Worm (Caenorhabditis elegans): ENCODE measurements around the gene Y69E1A.5.

Y69E1A.5 gene

ce11 chrIV:10933777-10934546, 23.5 kb downstream of the Y69E1A.5 start (continued):
- TF ChIP-seq skn-1 (tag; optimal IDR thresholded peaks at IDR 0.05) (no peak), pag-3 (tag; optimal IDR thresholded peaks at IDR 0.05; ENCODE audit: borderline replicate concordance, insufficient read depth) (no peak), lin-15B (tag; optimal IDR thresholded peaks at IDR 0.05) (no peak), C04F5.9 (tag; optimal IDR thresholded peaks at IDR 0.05) (no peak), unc-130 (tag; optimal IDR thresholded peaks at IDR 0.05) (no peak), snpc-4 (tag; optimal IDR thresholded peaks at IDR 0.05) (no peak), sup-37 (GFP tag; optimal IDR thresholded peaks at IDR 0.05) (no peak), lsy-2 (tag; optimal IDR thresholded peaks at IDR 0.05) (peak in 1 of 2 experiments; percentile 15), dpl-1 (GFP tag; optimal IDR thresholded peaks at IDR 0.05) (no peak), mef-2 (tag; optimal IDR thresholded peaks at IDR 0.05) (no peak), efl-3 (GFP tag; optimal IDR thresholded peaks at IDR 0.05) (no peak), alr-1 (tag; optimal IDR thresholded peaks at IDR 0.05; ENCODE audit: borderline replicate concordance) (no peak), efl-1 (optimal IDR thresholded peaks at IDR 0.05) (no peak), efl-1 (GFP tag; optimal IDR thresholded peaks at IDR 0.05 in 1 of 2) (peak in 1 of 2 experiments; percentile 80), ces-1 (GFP tag; optimal IDR thresholded peaks at IDR 0.05) (no peak), lin-14 (GFP tag; optimal IDR thresholded peaks at IDR 0.05) (peak; percentile 14), sptf-1 (tag; optimal IDR thresholded peaks at IDR 0.05) (no peak), hlh-17 (GFP tag; optimal IDR thresholded peaks at IDR 0.05; ENCODE audit: borderline replicate concordance) (no peak), fos-1 (tag; optimal IDR thresholded peaks at IDR 0.05) (no peak), tbx-2 (tag; optimal IDR thresholded peaks at IDR 0.05) (no peak), nhr-11 (tag; optimal IDR thresholded peaks at IDR 0.05) (no peak), ztf-4 (tag; optimal IDR thresholded peaks at IDR 0.05) (no peak), pqm-1 (tag; optimal IDR thresholded peaks at IDR 0.05) (no peak), ceh-88 (GFP tag; IDR thresholded peaks at IDR 0.05) (peak; percentile 44; the same call in 1 of the 2 replicates), elt-2 (tag; optimal IDR thresholded peaks at IDR 0.05) (peak; percentile 31), unc-98 (GFP tag; IDR thresholded peaks at IDR 0.05) (no peak), nhr-76 (tag; optimal IDR thresholded peaks at IDR 0.05) (no peak), irx-1 (tag; optimal IDR thresholded peaks at IDR 0.05) (peak; percentile 22), fkh-4 (tag; optimal IDR thresholded peaks at IDR 0.05; ENCODE audit: borderline replicate concordance) (no peak), isw-1 (GFP tag; IDR thresholded peaks at IDR 0.05) (no peak), mep-1 (tag; optimal IDR thresholded peaks at IDR 0.05) (no peak), nhr-84 (tag; optimal IDR thresholded peaks at IDR 0.05) (no peak), unc-62 (GFP tag; optimal IDR thresholded peaks at IDR 0.05) (no peak), elt-3 (tag; optimal IDR thresholded peaks at IDR 0.05) (no peak), C16A3.4 (tag; optimal IDR thresholded peaks at IDR 0.05) (no peak), snu-23 (GFP tag; optimal IDR thresholded peaks at IDR 0.05) (no peak), lir-3 (tag; optimal IDR thresholded peaks at IDR 0.05; ENCODE audit: poor library complexity) (no peak), ceh-8 (GFP tag; optimal IDR thresholded peaks at IDR 0.05) (no peak), nhr-237 (tag; optimal IDR thresholded peaks at IDR 0.05) (no peak), nhr-12 (tag; optimal IDR thresholded peaks at IDR 0.05) (no peak), mab-9 (GFP tag; IDR thresholded peaks at IDR 0.05) (no peak), zip-4 (GFP tag; optimal IDR thresholded peaks at IDR 0.05) (peak; percentile 16), ceh-82 (tag; optimal IDR thresholded peaks at IDR 0.05) (no peak), grh-1 (GFP tag; IDR thresholded peaks at IDR 0.05) (no peak), ets-5 (GFP tag; IDR thresholded peaks at IDR 0.05) (no peak), nhr-47 (tag; optimal IDR thresholded peaks at IDR 0.05) (peak; percentile 34), nhr-90 (tag; optimal IDR thresholded peaks at IDR 0.05; ENCODE audit: poor library complexity) (peak; percentile 39), tlp-1 (tag; optimal IDR thresholded peaks at IDR 0.05) (no peak), unc-30 (tag; optimal IDR thresholded peaks at IDR 0.05) (no peak)
